Fruit fly (Drosophila melanogaster) whole organism, embryonic: Measurements from ENCODE around the gene CG17239.

Experiments
- Aef1 ChIP-seq: fragments of 200-800 bp; sonication (Bioruptor generic); IDR thresholded peaks from 3 replicates; pipeline ENCODE4 v1.3.6; 2022; ENCODE audit warnings: missing biosample characterization, missing genetic modification characterization
- CG10267 ChIP-seq: fragments of 200-800 bp; sonication (Bioruptor generic); optimal IDR thresholded peaks from 2 replicates; lab custom pipeline; 2018; ENCODE audit warnings: missing biosample characterization, mild to moderate bottlenecking, missing genetic modification characterization, moderate library complexity
- CG10431 ChIP-seq: fragments of 200-800 bp; sonication (Bioruptor generic); optimal IDR thresholded peaks from 3 replicates; lab custom pipeline; 2018; ENCODE audit warnings: missing biosample characterization, mild to moderate bottlenecking, missing genetic modification characterization
- CG11247 ChIP-seq: fragments of 200-800 bp; sonication (Bioruptor generic); IDR thresholded peaks from 2 replicates; pipeline ENCODE4 v1.3.6; 2022; ENCODE audit warnings: missing biosample characterization, missing genetic modification characterization
- CG13624 ChIP-seq: fragments of 200-800 bp; sonication (Bioruptor generic); optimal IDR thresholded peaks from 2 replicates; lab custom pipeline; 2016; ENCODE audit warnings: missing biosample characterization, missing genetic modification characterization
- CG17829 ChIP-seq: fragments of 200-800 bp; optimal IDR thresholded peaks from 2 replicates; lab custom pipeline; 2019; ENCODE audit warnings: missing biosample characterization, mild to moderate bottlenecking, missing genetic modification characterization, moderate library complexity
- CG2116 ChIP-seq: fragments of 200-800 bp; sonication (Bioruptor generic); optimal IDR thresholded peaks from 3 replicates; lab custom pipeline; 2018; ENCODE audit warnings: missing biosample characterization, mild to moderate bottlenecking, missing genetic modification characterization
- CG31365 ChIP-seq: fragments of 200-800 bp; sonication (Bioruptor generic); optimal IDR thresholded peaks from 2 replicates; lab custom pipeline; 2018; ENCODE audit warnings: missing biosample characterization, mild to moderate bottlenecking, missing genetic modification characterization
- CG4404 ChIP-seq: fragments of 200-800 bp; sonication (Bioruptor generic); IDR thresholded peaks from 2 replicates; pipeline ENCODE4 v1.3.6; 2022; ENCODE audit warnings: missing biosample characterization, missing genetic modification characterization
- CG4730 ChIP-seq: fragments of 200-800 bp; sonication (Bioruptor generic); IDR thresholded peaks from 2 replicates; pipeline ENCODE4 v1.3.6; 2022; ENCODE audit warnings: missing biosample characterization, missing genetic modification characterization
- CG5245 ChIP-seq: fragments of 200-800 bp; sonication (Bioruptor generic); optimal IDR thresholded peaks from 3 replicates; lab custom pipeline; 2016; ENCODE audit warnings: missing biosample characterization, missing genetic modification characterization
- CG7928 ChIP-seq: fragments of 200-800 bp; sonication (Bioruptor generic); optimal IDR thresholded peaks from 2 replicates; lab custom pipeline; 2017; ENCODE audit warnings: missing biosample characterization, mild to moderate bottlenecking, missing genetic modification characterization
- CG9437 ChIP-seq: fragments of 200-800 bp; sonication (Bioruptor generic); optimal IDR thresholded peaks from 2 replicates; lab custom pipeline; 2018; ENCODE audit warnings: missing biosample characterization, mild to moderate bottlenecking, missing genetic modification characterization
- CG9727 ChIP-seq: fragments of 200-800 bp; sonication (Bioruptor generic); optimal IDR thresholded peaks from 3 replicates; lab custom pipeline; 2017; ENCODE audit warnings: missing biosample characterization, mild to moderate bottlenecking, missing genetic modification characterization
- CG9817 ChIP-seq: fragments of 200-800 bp; sonication (Bioruptor generic); optimal IDR thresholded peaks from 2 replicates; lab custom pipeline; 2018; ENCODE audit warnings: missing biosample characterization, mild to moderate bottlenecking, missing genetic modification characterization, moderate library complexity
- CTCF ChIP-seq: fragments of 200-800 bp; sonication (Bioruptor generic); optimal IDR thresholded peaks from 2 replicates; lab custom pipeline; 2017; ENCODE audit warnings: missing biosample characterization, mild to moderate bottlenecking, missing genetic modification characterization, moderate library complexity
- Chrac-16 ChIP-seq: fragments of 200-800 bp; sonication (Bioruptor generic); optimal IDR thresholded peaks from 3 replicates; lab custom pipeline; 2016; ENCODE audit warnings: missing biosample characterization, missing genetic modification characterization
- Doc2 ChIP-seq: fragments of 200-800 bp; sonication (Bioruptor generic); IDR thresholded peaks from 2 replicates; pipeline ENCODE4 v1.3.6; 2022; ENCODE audit warnings: missing biosample characterization, missing genetic modification characterization
- Ets97D ChIP-seq: fragments of 200-800 bp; sonication (Bioruptor generic); optimal IDR thresholded peaks from 3 replicates; lab custom pipeline; 2016; ENCODE audit warnings: missing biosample characterization, missing genetic modification characterization
- H2.0 ChIP-seq: fragments of 200-800 bp; sonication (Bioruptor generic); IDR thresholded peaks from 2 replicates; pipeline ENCODE4 v1.3.6; 2022; ENCODE audit warnings: missing biosample characterization, missing genetic modification characterization
- HHEX ChIP-seq: fragments of 200-800 bp; sonication (Bioruptor generic); optimal IDR thresholded peaks from 3 replicates; lab custom pipeline; 2017; ENCODE audit warnings: missing biosample characterization, mild to moderate bottlenecking, missing genetic modification characterization, missing genetic modification reagents
- Hey ChIP-seq: fragments of 200-800 bp; sonication (Bioruptor generic); optimal IDR thresholded peaks from 3 replicates; lab custom pipeline; 2018; ENCODE audit warnings: missing biosample characterization, mild to moderate bottlenecking, missing genetic modification characterization
- HmgD ChIP-seq: fragments of 200-800 bp; sonication (Bioruptor generic); optimal IDR thresholded peaks from 3 replicates; lab custom pipeline; 2016; ENCODE audit warnings: missing biosample characterization, missing genetic modification characterization
- NFAT ChIP-seq: fragments of 200-800 bp; sonication (Bioruptor generic); IDR thresholded peaks from 2 replicates; pipeline ENCODE4 v1.3.6; 2022; ENCODE audit warnings: missing biosample characterization, missing genetic modification characterization
- Nf-YC ChIP-seq: fragments of 200-800 bp; optimal IDR thresholded peaks from 3 replicates; lab custom pipeline; 2019; ENCODE audit warnings: missing biosample characterization, mild to moderate bottlenecking, missing genetic modification characterization, moderate library complexity
- Rfx ChIP-seq: fragments of 200-800 bp; sonication (Bioruptor generic); IDR thresholded peaks from 2 replicates; pipeline ENCODE4 v1.3.6; 2022; ENCODE audit warnings: missing biosample characterization, missing genetic modification characterization
- Sox102F ChIP-seq: fragments of 200-800 bp; sonication (Bioruptor generic); optimal IDR thresholded peaks from 2 replicates; lab custom pipeline; 2018; ENCODE audit warnings: missing biosample characterization, mild to moderate bottlenecking, missing genetic modification characterization, moderate library complexity
- Taf1 ChIP-seq: fragments of 200-800 bp; sonication (Bioruptor generic); IDR thresholded peaks from 2 replicates; pipeline ENCODE4 v1.3.6; 2022; ENCODE audit warnings: missing biosample characterization, missing genetic modification characterization
- Trl ChIP-seq, 3 experiments: fragments of >200 bp in 2 of 3; fragments of 200-800 bp in 1 of 3; sonication (Bioruptor generic) in 1 of 3; optimal IDR thresholded peaks; 2 replicates in 1 of 3; 3 replicates in 2 of 3; lab custom pipeline; 2016 to 2017; ENCODE audit warnings: missing biosample characterization in 1 of 3, missing genetic modification characterization in 1 of 3
- abd-A ChIP-seq: fragments of 200-800 bp; sonication (Bioruptor generic); optimal IDR thresholded peaks from 3 replicates; lab custom pipeline; 2019; ENCODE audit warnings: missing biosample characterization, mild to moderate bottlenecking, missing genetic modification characterization, moderate library complexity
- ap ChIP-seq: fragments of 200-800 bp; sonication (Bioruptor generic); IDR thresholded peaks from 2 replicates; pipeline ENCODE4 v1.3.6; 2022; ENCODE audit warnings: missing biosample characterization, missing genetic modification characterization
- bab2 ChIP-seq: fragments of 200-800 bp; sonication (Bioruptor generic); optimal IDR thresholded peaks from 2 replicates; lab custom pipeline; 2016; ENCODE audit warnings: missing biosample characterization, missing genetic modification characterization
- dmrt11E ChIP-seq: fragments of 200-800 bp; sonication (Bioruptor generic); optimal IDR thresholded peaks from 3 replicates; lab custom pipeline; 2018; ENCODE audit warnings: missing biosample characterization, mild to moderate bottlenecking, missing genetic modification characterization, moderate library complexity
- dpn ChIP-seq, 2 experiments: fragments of 200-800 bp; sonication (Bioruptor generic); optimal IDR thresholded peaks; 3 replicates each; lab custom pipeline; 2016; ENCODE audit warnings: missing biosample characterization in 2 of 2, missing genetic modification characterization in 2 of 2
- emc ChIP-seq: fragments of 200-800 bp; sonication (Bioruptor generic); optimal IDR thresholded peaks from 2 replicates; lab custom pipeline; 2016; ENCODE audit warnings: missing biosample characterization, missing genetic modification characterization
- jumu ChIP-seq: fragments of 200-800 bp; sonication (Bioruptor generic); optimal IDR thresholded peaks from 3 replicates; lab custom pipeline; 2016; ENCODE audit warnings: missing biosample characterization, missing genetic modification characterization
- lov ChIP-seq, 2 experiments: fragments of 200-800 bp in 1 of 2; fragments of >200 bp in 1 of 2; sonication (Bioruptor generic) in 1 of 2; IDR thresholded peaks in 1 of 2; optimal IDR thresholded peaks in 1 of 2; 2 replicates in 1 of 2; 3 replicates in 1 of 2; pipeline versions ENCODE4 v1.3.6 to Lab custom; 2017 to 2022; ENCODE audit warnings: missing biosample characterization in 1 of 2, missing genetic modification characterization in 1 of 2
- mirr ChIP-seq: fragments of 200-800 bp; sonication (Bioruptor generic); optimal IDR thresholded peaks from 3 replicates; lab custom pipeline; 2018; ENCODE audit warnings: missing biosample characterization, mild to moderate bottlenecking, missing genetic modification characterization
- nerfin-1 ChIP-seq: fragments of 200-800 bp; sonication (Bioruptor generic); optimal IDR thresholded peaks from 3 replicates; lab custom pipeline; 2019; ENCODE audit warnings: missing biosample characterization, mild to moderate bottlenecking, missing genetic modification characterization, moderate library complexity
- onecut ChIP-seq: fragments of 200-800 bp; sonication (Bioruptor generic); IDR thresholded peaks from 2 replicates; pipeline ENCODE4 v1.3.6; 2022; ENCODE audit warnings: missing biosample characterization, missing genetic modification characterization
- ranshi ChIP-seq: fragments of 200-800 bp; sonication (Bioruptor generic); IDR thresholded peaks from 2 replicates; pipeline ENCODE4 v1.3.6; 2022; ENCODE audit warnings: missing biosample characterization, missing genetic modification characterization
- sd ChIP-seq: fragments of 200-800 bp; sonication (Bioruptor generic); optimal IDR thresholded peaks from 3 replicates; lab custom pipeline; 2018; ENCODE audit warnings: missing biosample characterization, mild to moderate bottlenecking, missing genetic modification characterization, moderate library complexity
- shn ChIP-seq: fragments of 200-800 bp; sonication (Bioruptor generic); optimal IDR thresholded peaks from 3 replicates; lab custom pipeline; 2016; ENCODE audit warnings: missing biosample characterization, missing genetic modification characterization
- sisA ChIP-seq: fragments of 200-800 bp; sonication (Bioruptor generic); IDR thresholded peaks from 2 replicates; pipeline ENCODE4 v1.3.6; 2022; ENCODE audit warnings: missing biosample characterization, missing genetic modification characterization
- sob ChIP-seq: fragments of 200-800 bp; sonication (Bioruptor generic); IDR thresholded peaks from 2 replicates; pipeline ENCODE4 v1.3.6; 2022; ENCODE audit warnings: missing biosample characterization, missing genetic modification characterization
- tap ChIP-seq: fragments of 200-800 bp; optimal IDR thresholded peaks from 3 replicates; lab custom pipeline; 2019; ENCODE audit warnings: missing biosample characterization, mild to moderate bottlenecking, missing genetic modification characterization, moderate library complexity
- trh ChIP-seq: fragments of 200-800 bp; sonication (Bioruptor generic); optimal IDR thresholded peaks from 2 replicates; lab custom pipeline; 2016; ENCODE audit warnings: missing biosample characterization, missing genetic modification characterization
- wdn ChIP-seq: fragments of 200-800 bp; sonication (Bioruptor generic); IDR thresholded peaks from 2 replicates; pipeline ENCODE4 v1.3.6; 2022; ENCODE audit warnings: missing biosample characterization, missing genetic modification characterization
- wek ChIP-seq: fragments of 200-800 bp; sonication (Bioruptor generic); optimal IDR thresholded peaks from 3 replicates; lab custom pipeline; 2018; ENCODE audit warnings: missing biosample characterization, mild to moderate bottlenecking, missing genetic modification characterization, moderate library complexity

Gene CG17239

DNA sequence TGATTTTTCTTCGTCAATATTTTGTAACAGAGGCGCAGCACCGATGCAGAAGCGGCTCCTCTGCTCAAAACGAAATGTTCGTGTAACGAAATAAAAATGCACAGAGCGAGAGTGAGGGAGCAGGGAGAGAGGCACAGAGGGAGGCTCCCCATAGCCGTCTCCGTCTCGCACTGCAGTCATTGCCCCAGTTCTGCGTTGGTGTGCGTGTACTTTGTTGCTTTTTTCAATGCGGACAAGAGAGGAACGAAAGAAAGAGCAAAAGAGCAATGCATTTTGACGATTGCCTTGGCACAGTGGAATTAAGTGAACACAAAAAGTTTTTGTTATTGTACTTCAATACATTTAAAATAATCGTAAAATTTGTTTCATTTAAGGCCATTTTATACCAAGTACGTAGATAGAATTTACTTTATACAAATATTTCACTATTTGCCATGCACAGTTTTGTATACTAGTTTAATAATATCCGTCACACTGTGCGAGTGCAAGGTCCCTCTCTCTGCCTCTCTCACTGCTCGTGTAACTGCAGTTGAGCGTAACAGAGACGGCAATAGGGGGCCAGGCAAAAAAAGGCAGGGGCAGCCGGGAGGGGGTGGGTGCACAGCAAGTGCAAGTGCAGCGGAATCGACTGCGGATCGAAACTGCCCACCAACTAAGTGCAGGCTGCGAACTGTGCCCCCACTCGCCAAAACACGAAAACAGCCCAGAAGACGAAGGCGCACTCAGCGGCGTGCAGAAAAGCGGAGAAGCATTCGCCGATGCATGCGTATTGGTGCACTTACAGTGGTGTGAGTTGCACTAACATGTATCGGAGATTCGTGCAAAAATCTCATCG lies 49.9 kb downstream of the CG17239 start (continued):
- peak; percentile 65 for TF ChIP-seq Hey (tag; lab: Kevin White, UChicago)
- TF ChIP-seq CG4404 (GFP tag; lab: Robert Waterston, UW): peak; percentile 99
- peak; percentile 74 for TF ChIP-seq Nf-YC (tag; lab: Kevin White, UChicago)
- TF ChIP-seq bab2 (GFP tag; lab: Kevin White, UChicago): peak; percentile 98
- TF ChIP-seq sisA: peak; percentile 99
- peak; percentile 86 for TF ChIP-seq Doc2 (GFP tag; lab: Robert Waterston, UW)
- peak; percentile 78 for TF ChIP-seq CTCF (GFP tag; lab: Kevin White, UChicago)
- TF ChIP-seq CG9817: peak; percentile 87
- TF ChIP-seq CG9727 (GFP tag; lab: Kevin White, UChicago): peak; percentile 100
- peak; percentile 98 for TF ChIP-seq CG10431
- TF ChIP-seq Aef1: peak; percentile 95
- peak; percentile 99 for TF ChIP-seq CG5245 (GFP tag; lab: Kevin White, UChicago)
- peak; percentile 78 for TF ChIP-seq Rfx
- TF ChIP-seq tap (tag; lab: Kevin White, UChicago): peak; percentile 99
- TF ChIP-seq onecut: peak; percentile 97
- TF ChIP-seq CG10267 (tag; lab: Kevin White, UChicago): peak; percentile 99
- TF ChIP-seq nerfin-1 (tag; lab: Kevin White, UChicago): peak; percentile 98
- TF ChIP-seq ap: peak; percentile 99
- peak; percentile 44 for TF ChIP-seq CG7928 (GFP tag; lab: Kevin White, UChicago)
- peak; percentile 100 for TF ChIP-seq dmrt11E
- TF ChIP-seq CG2116: peak; percentile 92
- TF ChIP-seq wek (GFP tag; lab: Kevin White, UChicago): peak; percentile 94
- peak; percentile 94 for TF ChIP-seq CG9437
- TF ChIP-seq Sox102F (GFP tag; lab: Kevin White, UChicago): peak; percentile 100
- peak; percentile 94 for TF ChIP-seq HmgD (GFP tag; lab: Kevin White, UChicago)
- TF ChIP-seq Taf1 (GFP tag; lab: Robert Waterston, UW): peak; percentile 80
- peak; percentile 8 for TF ChIP-seq mirr (GFP tag; lab: Kevin White, UChicago)
- TF ChIP-seq dpn (GFP tag; optimal IDR thresholded peaks at IDR 0.05; lab: Kevin White, UChicago): peak; percentile 97 to 98
- peak; percentile 66 for TF ChIP-seq emc (GFP tag; lab: Kevin White, UChicago)
- peak; percentile 80 for TF ChIP-seq NFAT (GFP tag; lab: Robert Waterston, UW)
- peak; percentile 97 for TF ChIP-seq HHEX (GFP tag; lab: Kevin White, UChicago)
- peak; percentile 97 for TF ChIP-seq trh (GFP tag; lab: Kevin White, UChicago)
- peak; percentile 95 for TF ChIP-seq sob (GFP tag; lab: Robert Waterston, UW)
- TF ChIP-seq Chrac-16 (GFP tag; lab: Kevin White, UChicago): peak; percentile 99
- peak; percentile 83 for TF ChIP-seq sd
- peak; percentile 100 for TF ChIP-seq CG17829 (tag; lab: Kevin White, UChicago)
- peak; percentile 95 for TF ChIP-seq shn (GFP tag; lab: Kevin White, UChicago)
- TF ChIP-seq lov (optimal IDR thresholded peaks at IDR 0.05; lab: Kevin White, UChicago): no peak
- TF ChIP-seq lov (GFP tag; IDR thresholded peaks at IDR 0.05; lab: Robert Waterston, UW): peak; percentile 100
- peak; percentile 27 to 79 for TF ChIP-seq Trl (optimal IDR thresholded peaks at IDR 0.05; lab: Kevin White, UChicago)
- peak; percentile 98 for TF ChIP-seq Trl (GFP tag; optimal IDR thresholded peaks at IDR 0.05; lab: Kevin White, UChicago)
- peak; percentile 99 for TF ChIP-seq H2.0 (GFP tag; lab: Robert Waterston, UW)
- peak; percentile 98 for TF ChIP-seq CG4730 (GFP tag; lab: Robert Waterston, UW)
- TF ChIP-seq CG13624 (GFP tag; lab: Kevin White, UChicago): peak; percentile 94
- TF ChIP-seq CG11247: peak; percentile 96
- peak; percentile 51 for TF ChIP-seq abd-A (tag; lab: Kevin White, UChicago)
- peak; percentile 92 for TF ChIP-seq Ets97D (GFP tag; lab: Kevin White, UChicago)
- peak; percentile 98 for TF ChIP-seq ranshi (GFP tag; lab: Robert Waterston, UW)
- TF ChIP-seq CG31365 (tag; lab: Kevin White, UChicago): peak; percentile 91
- TF ChIP-seq wdn (GFP tag; lab: Robert Waterston, UW): peak; percentile 84; the same call in 1 of the 2 replicates
- peak; percentile 98 for TF ChIP-seq jumu (GFP tag; lab: Kevin White, UChicago)
